Fruit fly (Drosophila melanogaster): ENCODE results near the gene CG32669.

Gene CG32669

DNA sequence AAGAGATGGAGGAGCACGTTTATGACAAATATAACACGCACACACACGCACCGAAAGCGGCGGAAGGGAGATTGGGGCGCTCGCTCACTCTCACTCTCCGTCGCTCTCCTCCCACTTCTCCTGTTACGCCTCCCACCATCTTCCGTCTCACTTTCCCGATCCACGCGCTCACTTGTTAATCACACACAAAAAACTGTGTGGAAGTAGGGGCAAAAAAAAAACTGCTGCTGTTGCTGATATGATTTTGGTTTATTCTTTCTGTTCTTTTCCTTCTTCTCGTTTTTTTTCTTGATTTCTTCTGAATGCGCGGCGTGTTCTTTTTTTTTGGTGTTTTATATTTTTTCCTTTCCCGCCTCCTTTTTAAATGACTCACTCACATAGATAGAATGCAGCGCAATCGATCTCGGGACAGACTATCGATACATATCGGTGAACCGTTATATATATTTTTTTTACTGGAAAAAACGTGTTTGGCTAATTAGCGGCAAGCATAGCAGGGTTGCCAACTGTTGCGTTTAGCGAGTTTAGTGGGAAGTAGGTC, 39.2 kb downstream of the CG32669 start (continued):
- TF ChIP-seq pho (GFP tag; optimal IDR thresholded peaks at IDR 0.05) (no peak), sima (GFP tag; optimal IDR thresholded peaks at IDR 0.05) (no peak), wdn (GFP tag; IDR thresholded peaks at IDR 0.05) (no peak), dm (GFP tag; optimal IDR thresholded peaks at IDR 0.05) (peak; percentile 65), Opbp (GFP tag; IDR thresholded peaks at IDR 0.05; ENCODE audit: partially characterized antibody) (peak; percentile 49; the same call in 1 of the 3 replicates), unc-4 (GFP tag; IDR thresholded peaks at IDR 0.05; ENCODE audit: partially characterized antibody) (0 out of 2 replicates have a peak, but pooled peaks have one; percentile 37), Scr (GFP tag; IDR thresholded peaks at IDR 0.05; ENCODE audit: partially characterized antibody) (peak; percentile 63), lab (GFP tag; optimal IDR thresholded peaks at IDR 0.05) (peak; percentile 32), cg (GFP tag; optimal IDR thresholded peaks at IDR 0.05) (peak; percentile 64), CG34376 (GFP tag; optimal IDR thresholded peaks at IDR 0.05) (no peak), CG1792 (GFP tag; optimal IDR thresholded peaks at IDR 0.05) (peak; percentile 32), CG10654 (GFP tag; optimal IDR thresholded peaks at IDR 0.05) (no peak), Dref (GFP tag; IDR thresholded peaks at IDR 0.05) (peak; percentile 55), Blimp-1 (GFP tag; optimal IDR thresholded peaks at IDR 0.05) (peak; percentile 95), Elba2 (GFP tag; optimal IDR thresholded peaks at IDR 0.05) (no peak), fd102C (GFP tag; optimal IDR thresholded peaks at IDR 0.05) (no peak), Trl (optimal IDR thresholded peaks at IDR 0.05) (peak; percentile 66 to 82), Trl (GFP tag; optimal IDR thresholded peaks at IDR 0.05) (no peak), CG4707 (GFP tag; optimal IDR thresholded peaks at IDR 0.05) (no peak), lbe (GFP tag; optimal IDR thresholded peaks at IDR 0.05) (peak; percentile 14), kni (GFP tag; optimal IDR thresholded peaks at IDR 0.05) (peak; percentile 64), Dip2 (GFP tag; IDR thresholded peaks at IDR 0.05) (no peak), Ets97D (GFP tag; optimal IDR thresholded peaks at IDR 0.05) (peak; percentile 3), hbn (GFP tag; IDR thresholded peaks at IDR 0.05; ENCODE audit: partially characterized antibody) (peak; percentile 45), CTCF (GFP tag; optimal IDR thresholded peaks at IDR 0.05) (no peak), stwl (tag; optimal IDR thresholded peaks at IDR 0.05) (peak; percentile 12), vfl (GFP tag; optimal IDR thresholded peaks at IDR 0.05) (no peak), tna (GFP tag; IDR thresholded peaks at IDR 0.05; ENCODE audit: partially characterized antibody) (no peak), sqz (GFP tag; optimal IDR thresholded peaks at IDR 0.05) (peak; percentile 97), CG7839 (tag; optimal IDR thresholded peaks at IDR 0.05) (no peak), Stat92E (GFP tag; optimal IDR thresholded peaks at IDR 0.05) (peak in 1 of 3 experiments; percentile 20), Oli (tag; optimal IDR thresholded peaks at IDR 0.05) (no peak), ato (GFP tag; IDR thresholded peaks at IDR 0.05; ENCODE audit: partially characterized antibody) (0 out of 2 replicates have a peak, but pooled peaks have one; percentile 20), CG2712 (tag; optimal IDR thresholded peaks at IDR 0.05) (no peak), CoRest (tag; optimal IDR thresholded peaks at IDR 0.05) (peak; percentile 4), jigr1 (GFP tag; IDR thresholded peaks at IDR 0.05) (no peak), sd (tag; optimal IDR thresholded peaks at IDR 0.05) (peak; percentile 35), z (GFP tag; IDR thresholded peaks at IDR 0.05) (peak; percentile 79; the same call in 2 of the 3 replicates), exex (tag; optimal IDR thresholded peaks at IDR 0.05) (peak; percentile 46), zen (tag; optimal IDR thresholded peaks at IDR 0.05) (peak; percentile 35), hb (GFP tag; IDR thresholded peaks at IDR 0.05; ENCODE audit: partially characterized antibody) (no peak), CG32772 (GFP tag; IDR thresholded peaks at IDR 0.05) (peak; percentile 58), HmgZ (tag; optimal IDR thresholded peaks at IDR 0.05) (peak; percentile 18), insv (GFP tag; optimal IDR thresholded peaks at IDR 0.05) (no peak), sens (GFP tag) (peak; percentile 79), chinmo (GFP tag; IDR thresholded peaks at IDR 0.05; ENCODE audit: partially characterized antibody) (0 out of 4 replicates have a peak, but pooled peaks have one; percentile 32), bsh (GFP tag; optimal IDR thresholded peaks at IDR 0.05) (peak in 1 of 2 experiments; percentile 82), cwo (GFP tag; optimal IDR thresholded peaks at IDR 0.05) (peak; percentile 36), onecut (GFP tag; IDR thresholded peaks at IDR 0.05) (no peak)

Measured in whole organism, embryonic.